Worm (Caenorhabditis elegans) whole organism, mixed stage, embryonic: ENCODE data around the gene T04B8.5.

Source experiments
- M03D4.4 ChIP-seq: sonication (generic microtip); optimal IDR thresholded peaks from 2 replicates; lab custom pipeline; 2017; ENCODE audit warnings: mild to moderate bottlenecking, missing genetic modification characterization, missing compliant biosample characterization
- bed-3 ChIP-seq: fragments of 200-800 bp; sonication (Bioruptor generic); optimal IDR thresholded peaks from 3 replicates; lab custom pipeline; 2018; ENCODE audit warnings: mild to moderate bottlenecking, missing genetic modification characterization, moderate library complexity, missing compliant biosample characterization
- blmp-1 ChIP-seq: fragments of 150-350 bp; optimal IDR thresholded peaks from 2 replicates; lab custom pipeline; 2014; ENCODE audit warnings: missing biosample characterization, missing genetic modification characterization
- ceh-39 ChIP-seq: fragments of 150-350 bp; optimal IDR thresholded peaks from 2 replicates; lab custom pipeline; 2014; ENCODE audit warnings: missing biosample characterization, missing genetic modification characterization
- ceh-43 ChIP-seq: fragments of 200-800 bp; sonication (Bioruptor generic); optimal IDR thresholded peaks from 2 replicates; lab custom pipeline; 2018; ENCODE audit warnings: mild to moderate bottlenecking, missing genetic modification characterization, moderate library complexity, missing compliant biosample characterization
- ceh-83 ChIP-seq: fragments of 200-800 bp; sonication (Bioruptor generic); optimal IDR thresholded peaks from 2 replicates; lab custom pipeline; 2018; ENCODE audit warnings: mild to moderate bottlenecking, missing genetic modification characterization, missing compliant biosample characterization
- ces-1 ChIP-seq: fragments of 150-350 bp; optimal IDR thresholded peaks from 2 replicates; lab custom pipeline; 2014; ENCODE audit warnings: missing biosample characterization, missing genetic modification reagents, missing genetic modification characterization
- cnd-1 ChIP-seq: fragments of 200-800 bp; sonication (Bioruptor generic); optimal IDR thresholded peaks from 2 replicates; lab custom pipeline; 2018; ENCODE audit warnings: mild to moderate bottlenecking, missing genetic modification characterization, missing compliant biosample characterization
- drap-1 ChIP-seq: fragments of 200-800 bp; sonication (Bioruptor generic); optimal IDR thresholded peaks from 3 replicates; lab custom pipeline; 2018; ENCODE audit warnings: mild to moderate bottlenecking, missing genetic modification characterization, missing compliant biosample characterization
- elt-1 ChIP-seq: sonication (generic microtip); optimal IDR thresholded peaks from 2 replicates; lab custom pipeline; 2017; ENCODE audit warnings: missing genetic modification characterization, mild to moderate bottlenecking, missing compliant biosample characterization, antibody characterized with exemption, moderate library complexity, borderline replicate concordance; ENCODE audit not compliant: insufficient read depth
- elt-3 ChIP-seq: fragments of 150-350 bp; optimal IDR thresholded peaks from 2 replicates; lab custom pipeline; 2014; ENCODE audit warnings: missing biosample characterization, missing genetic modification characterization
- flh-1 ChIP-seq: fragments of 200-800 bp; sonication (Bioruptor generic); optimal IDR thresholded peaks from 2 replicates; lab custom pipeline; 2018; ENCODE audit warnings: mild to moderate bottlenecking, missing genetic modification characterization, moderate library complexity, missing compliant biosample characterization
- ham-2 ChIP-seq: fragments of 200-800 bp; sonication (Bioruptor generic); optimal IDR thresholded peaks from 2 replicates; lab custom pipeline; 2018; ENCODE audit warnings: mild to moderate bottlenecking, missing genetic modification characterization, missing compliant biosample characterization
- hlh-1 ChIP-seq: fragments of 150-350 bp; optimal IDR thresholded peaks from 2 replicates; lab custom pipeline; 2014; ENCODE audit warnings: missing biosample characterization, missing genetic modification reagents, missing genetic modification characterization
- lin-13 ChIP-seq: fragments of 150-350 bp; optimal IDR thresholded peaks from 2 replicates; lab custom pipeline; 2014; ENCODE audit warnings: missing biosample characterization, missing genetic modification characterization
- lin-32 ChIP-seq: fragments of 200-800 bp; sonication (Bioruptor generic); optimal IDR thresholded peaks from 2 replicates; lab custom pipeline; 2018; ENCODE audit warnings: mild to moderate bottlenecking, missing genetic modification characterization, missing compliant biosample characterization
- lsy-2 ChIP-seq: fragments of 150-350 bp; optimal IDR thresholded peaks from 2 replicates; lab custom pipeline; 2014; ENCODE audit warnings: missing biosample characterization, missing genetic modification characterization
- mab-5 ChIP-seq: fragments of 150-350 bp; optimal IDR thresholded peaks from 2 replicates; lab custom pipeline; 2014; ENCODE audit warnings: missing biosample characterization, missing genetic modification characterization
- mep-1 ChIP-seq: fragments of 150-350 bp; optimal IDR thresholded peaks from 2 replicates; lab custom pipeline; 2017; ENCODE audit warnings: missing biosample characterization, missing genetic modification reagents, missing genetic modification characterization, inconsistent platforms
- mls-2 ChIP-seq: sonication (generic microtip); optimal IDR thresholded peaks from 2 replicates; lab custom pipeline; 2016; ENCODE audit warnings: mild to moderate bottlenecking, missing genetic modification characterization, moderate library complexity, missing compliant biosample characterization
- nhr-12 ChIP-seq: fragments of 150-350 bp; optimal IDR thresholded peaks from 2 replicates; lab custom pipeline; 2014; ENCODE audit warnings: missing biosample characterization, missing genetic modification characterization
- nhr-2 ChIP-seq: fragments of 150-350 bp; optimal IDR thresholded peaks from 2 replicates; lab custom pipeline; 2014; ENCODE audit warnings: missing biosample characterization, missing genetic modification characterization
- nhr-237 ChIP-seq: fragments of 150-350 bp; optimal IDR thresholded peaks from 2 replicates; lab custom pipeline; 2014; ENCODE audit warnings: missing biosample characterization, missing genetic modification characterization
- nhr-28 ChIP-seq: fragments of 150-350 bp; optimal IDR thresholded peaks from 2 replicates; lab custom pipeline; 2014; ENCODE audit warnings: missing biosample characterization, missing genetic modification characterization
- nhr-76 ChIP-seq: sonication (generic microtip); optimal IDR thresholded peaks from 2 replicates; lab custom pipeline; 2017; ENCODE audit warnings: missing biosample characterization, missing genetic modification characterization
- pha-4 ChIP-seq: fragments of 150-350 bp; optimal IDR thresholded peaks from 2 replicates; lab custom pipeline; 2018; ENCODE audit warnings: missing biosample characterization, missing genetic modification reagents, missing genetic modification characterization
- sem-2 ChIP-seq: fragments of 200-800 bp; sonication (Bioruptor generic); optimal IDR thresholded peaks from 2 replicates; lab custom pipeline; 2018; ENCODE audit warnings: mild to moderate bottlenecking, missing genetic modification characterization, missing compliant biosample characterization
- snpc-4 ChIP-seq: fragments of 150-350 bp; optimal IDR thresholded peaks from 2 replicates; lab custom pipeline; 2014; ENCODE audit warnings: missing biosample characterization, missing genetic modification characterization
- sptf-1 ChIP-seq: sonication (generic microtip); optimal IDR thresholded peaks from 2 replicates; lab custom pipeline; 2017; ENCODE audit warnings: mild to moderate bottlenecking, missing genetic modification characterization, moderate library complexity, missing compliant biosample characterization
- tbx-8 ChIP-seq: fragments of 200-800 bp; sonication (Bioruptor generic); optimal IDR thresholded peaks from 2 replicates; lab custom pipeline; 2018; ENCODE audit warnings: mild to moderate bottlenecking, missing genetic modification characterization, moderate library complexity, missing compliant biosample characterization
- unc-120 ChIP-seq: sonication (generic microtip); optimal IDR thresholded peaks from 2 replicates; lab custom pipeline; 2017; ENCODE audit warnings: missing genetic modification characterization, missing compliant biosample characterization; ENCODE audit not compliant: poor library complexity, severe bottlenecking
- unc-39 ChIP-seq: fragments of 150-350 bp; optimal IDR thresholded peaks from 2 replicates; lab custom pipeline; 2014; ENCODE audit warnings: missing biosample characterization, missing genetic modification characterization
- unc-62 ChIP-seq: fragments of 150-350 bp; optimal IDR thresholded peaks from 2 replicates; lab custom pipeline; 2014; ENCODE audit warnings: missing biosample characterization, missing genetic modification reagents, missing genetic modification characterization
- zip-8 ChIP-seq: fragments of 150-350 bp; optimal IDR thresholded peaks from 2 replicates; lab custom pipeline; 2014; ENCODE audit warnings: missing biosample characterization, missing genetic modification characterization
- ztf-11 ChIP-seq: fragments of 150-350 bp; optimal IDR thresholded peaks from 2 replicates; lab custom pipeline; 2014; ENCODE audit warnings: missing biosample characterization, missing genetic modification characterization

T04B8.5 gene

DNA sequence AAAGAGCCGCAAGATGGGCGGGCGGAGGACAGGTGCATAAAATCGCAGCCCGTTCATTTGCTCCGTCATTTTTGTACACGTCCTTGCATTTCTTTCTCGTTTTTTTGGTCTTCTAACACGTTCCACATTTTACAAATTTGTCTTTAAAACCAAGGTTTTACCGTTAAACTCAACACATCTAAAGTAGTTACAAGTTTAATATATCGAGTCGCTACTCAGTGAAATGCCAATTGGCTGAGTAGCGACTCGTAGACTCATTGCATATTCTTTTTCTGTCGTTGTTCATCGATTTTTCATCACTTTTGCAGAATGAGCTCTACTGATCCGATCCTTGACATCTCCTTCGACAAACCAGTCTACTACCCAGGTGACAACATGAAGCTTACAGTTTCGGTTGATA is 2.9 kb upstream of the T04B8.5 start, which contains the start of gene arrd-1:
Gene arrd-1 (plus strand): TSS at position 301 of the 400 bp plus-strand sequence.
- TF ChIP-seq flh-1 (no peak), hlh-1 (tag; lab: Kevin White, UChicago) (no peak), sptf-1 (tag; lab: Kevin White, UChicago) (no peak), ceh-83 (GFP tag; lab: Kevin White, UChicago) (no peak), nhr-76 (tag; lab: Kevin White, UChicago) (no peak), lin-32 (GFP tag; lab: Kevin White, UChicago) (no peak), mep-1 (tag; lab: Kevin White, UChicago) (no peak), nhr-12 (tag; lab: Kevin White, UChicago) (no peak), lin-13 (tag; lab: Kevin White, UChicago) (no peak), M03D4.4 (tag; lab: Kevin White, UChicago) (no peak), unc-62 (no peak), cnd-1 (tag; lab: Kevin White, UChicago) (no peak), blmp-1 (no peak), zip-8 (tag; lab: Kevin White, UChicago) (no peak), unc-39 (no peak), nhr-237 (tag; lab: Kevin White, UChicago) (no peak), nhr-2 (no peak)

DNA sequence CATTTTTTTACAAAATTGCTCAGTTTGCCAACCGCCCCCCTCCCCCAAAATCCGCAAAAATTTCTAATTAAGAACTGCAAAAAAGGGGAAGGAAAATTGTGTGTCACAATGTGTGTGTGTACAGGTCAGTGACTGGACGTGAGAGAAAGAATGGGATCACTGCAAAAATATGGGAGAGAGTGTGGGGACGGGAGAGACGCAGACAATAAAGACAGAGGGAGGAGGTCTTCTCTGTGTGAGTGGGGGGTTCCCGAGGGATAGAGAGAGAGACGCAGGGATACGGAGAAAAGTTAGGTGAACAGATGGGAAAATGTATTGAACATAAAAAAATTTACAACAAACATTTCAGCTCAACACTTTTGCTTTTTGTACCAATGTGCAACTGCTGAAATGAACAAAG is 1.6 kb upstream of the T04B8.5 start:
- peak; percentile 6 for TF ChIP-seq lin-13 (tag; lab: Kevin White, UChicago)
- no peak for TF ChIP-seq blmp-1
- peak; percentile 53 for TF ChIP-seq mep-1 (tag; lab: Kevin White, UChicago)
- TF ChIP-seq nhr-2: peak; percentile 90
- TF ChIP-seq nhr-76 (tag; lab: Kevin White, UChicago): no peak
- TF ChIP-seq hlh-1 (tag; lab: Kevin White, UChicago): no peak
- no peak for TF ChIP-seq M03D4.4 (tag; lab: Kevin White, UChicago)
- no peak for TF ChIP-seq ceh-43 (GFP tag; lab: Kevin White, UChicago)
- no peak for TF ChIP-seq zip-8 (tag; lab: Kevin White, UChicago)
- TF ChIP-seq ceh-39 (tag; lab: Kevin White, UChicago): peak; percentile 13
- TF ChIP-seq unc-62: peak; percentile 42
- TF ChIP-seq ces-1: no peak
- no peak for TF ChIP-seq snpc-4 (tag; lab: Kevin White, UChicago)

DNA sequence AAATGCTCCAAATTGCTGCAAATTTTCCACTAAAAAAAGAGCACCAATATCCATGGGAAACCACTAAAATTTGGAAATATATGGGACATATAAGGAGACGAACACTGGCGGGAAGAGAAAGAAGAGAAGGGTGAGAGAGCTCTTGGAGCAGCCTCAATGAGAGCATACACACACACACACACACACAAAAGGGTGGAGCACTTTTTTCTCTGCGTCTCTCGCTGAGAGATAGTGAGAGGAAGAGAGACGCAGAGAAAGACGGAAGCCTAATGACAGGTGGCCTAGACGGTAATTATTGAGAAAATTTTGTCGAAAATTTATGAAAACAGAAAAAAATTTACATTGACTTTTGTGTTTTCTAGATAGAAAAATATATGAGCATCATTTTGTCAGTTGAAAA is 1.9 kb downstream of the T04B8.5 start:
- no peak for TF ChIP-seq nhr-76 (tag; lab: Kevin White, UChicago)
- TF ChIP-seq ceh-43 (GFP tag; lab: Kevin White, UChicago): no peak
- no peak for TF ChIP-seq ztf-11
- peak; percentile 39 for TF ChIP-seq pha-4 (tag; lab: Kevin White, UChicago)
- peak; percentile 61 for TF ChIP-seq ces-1
- no peak for TF ChIP-seq ham-2 (GFP tag; lab: Kevin White, UChicago)
- no peak for TF ChIP-seq M03D4.4 (tag; lab: Kevin White, UChicago)
- peak; percentile 83 for TF ChIP-seq unc-120 (tag; lab: Kevin White, UChicago)
- TF ChIP-seq mls-2 (tag; lab: Kevin White, UChicago): no peak
- peak; percentile 17 for TF ChIP-seq unc-62
- no peak for TF ChIP-seq mab-5 (tag; lab: Kevin White, UChicago)
- peak; percentile 10 for TF ChIP-seq sptf-1 (tag; lab: Kevin White, UChicago)
- TF ChIP-seq zip-8 (tag; lab: Kevin White, UChicago): no peak
- TF ChIP-seq nhr-2: no peak
- TF ChIP-seq sem-2 (GFP tag; lab: Kevin White, UChicago): no peak
- TF ChIP-seq mep-1 (tag; lab: Kevin White, UChicago): peak; percentile 66
- TF ChIP-seq bed-3 (GFP tag; lab: Kevin White, UChicago): no peak
- TF ChIP-seq hlh-1 (tag; lab: Kevin White, UChicago): peak; percentile 39
- no peak for TF ChIP-seq ceh-39 (tag; lab: Kevin White, UChicago)
- TF ChIP-seq tbx-8: no peak
- TF ChIP-seq unc-39: no peak
- TF ChIP-seq snpc-4 (tag; lab: Kevin White, UChicago): no peak
- TF ChIP-seq cnd-1 (tag; lab: Kevin White, UChicago): no peak
- no peak for TF ChIP-seq lsy-2
- TF ChIP-seq lin-32 (GFP tag; lab: Kevin White, UChicago): peak; percentile 81
- no peak for TF ChIP-seq ceh-83 (GFP tag; lab: Kevin White, UChicago)
- TF ChIP-seq elt-3 (tag; lab: Kevin White, UChicago): no peak
- no peak for TF ChIP-seq flh-1
- TF ChIP-seq nhr-28 (tag; lab: Kevin White, UChicago): no peak
- no peak for TF ChIP-seq nhr-237 (tag; lab: Kevin White, UChicago)
- TF ChIP-seq nhr-12 (tag; lab: Kevin White, UChicago): no peak
- no peak for TF ChIP-seq lin-13 (tag; lab: Kevin White, UChicago)
- no peak for TF ChIP-seq blmp-1
- no peak for TF ChIP-seq elt-1 (tag; lab: Kevin White, UChicago)
- no peak for TF ChIP-seq drap-1
